Worm (Caenorhabditis elegans): ENCODE measurements around the gene F29A7.6.

DNA sequence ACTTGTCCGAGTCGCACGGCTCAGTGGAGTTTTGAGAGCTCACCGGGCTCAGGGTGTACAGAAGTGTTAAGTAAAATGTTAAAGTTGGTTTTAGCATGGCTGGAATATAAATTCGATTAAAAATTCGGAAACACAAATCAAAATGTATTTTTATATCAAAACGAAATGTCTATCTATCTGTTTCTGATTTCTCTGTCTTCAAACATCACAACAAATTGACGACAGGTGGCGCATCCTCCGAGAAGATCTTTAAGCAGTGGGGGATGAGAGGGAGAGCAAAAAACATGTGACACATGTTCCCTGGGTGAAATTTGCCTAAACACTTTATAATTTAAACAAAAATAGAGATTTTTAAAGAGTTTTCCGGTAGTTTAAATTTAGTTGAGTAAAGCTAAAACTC is 16.6 kb upstream of the F29A7.6 start, which contains the start of gene F08D12.7:
- no peak for TF ChIP-seq alr-1 (tag; optimal IDR thresholded peaks at IDR 0.05; ENCODE audit: borderline replicate concordance)
- no peak for TF ChIP-seq lin-13 (GFP tag; optimal IDR thresholded peaks at IDR 0.05)
- TF ChIP-seq nhr-12 (tag; optimal IDR thresholded peaks at IDR 0.05) = no peak
- TF ChIP-seq nhr-77 (tag; optimal IDR thresholded peaks at IDR 0.05) = no peak
- TF ChIP-seq blmp-1 (tag; optimal IDR thresholded peaks at IDR 0.05) = no peak
- TF ChIP-seq ceh-82 (tag; optimal IDR thresholded peaks at IDR 0.05) = no peak
- no peak for TF ChIP-seq fos-1 (tag; optimal IDR thresholded peaks at IDR 0.05)
- no peak for TF ChIP-seq aly-2 (tag; optimal IDR thresholded peaks at IDR 0.05)
- TF ChIP-seq ces-1 (GFP tag; optimal IDR thresholded peaks at IDR 0.05) = no peak
- no peak for TF ChIP-seq snpc-4 (tag; optimal IDR thresholded peaks at IDR 0.05)
- no peak for TF ChIP-seq unc-98 (GFP tag; IDR thresholded peaks at IDR 0.05)
- TF ChIP-seq nhr-237 (tag; optimal IDR thresholded peaks at IDR 0.05) = no peak
- TF ChIP-seq egl-27 (tag; optimal IDR thresholded peaks at IDR 0.05) = no peak
